Fruit fly (Drosophila melanogaster): ENCODE data around the gene CG44837.

dm6 chr3L:11816641-11817040 lies 122.0 kb downstream of the CG44837 start:
- no peak for TF ChIP-seq usp (GFP tag; optimal IDR thresholded peaks at IDR 0.05)
- no peak for TF ChIP-seq pan (optimal IDR thresholded peaks at IDR 0.05)
- TF ChIP-seq psq (optimal IDR thresholded peaks at IDR 0.05) = no peak
- no peak for TF ChIP-seq CG8478 (optimal IDR thresholded peaks at IDR 0.05)
